Worm (Caenorhabditis elegans) whole organism, dauer: ENCODE data around the gene stdh-2.

Source experiments
- unc-62 ChIP-seq: sonication (generic microtip); optimal IDR thresholded peaks from 2 replicates; lab custom pipeline; 2017; ENCODE audit warnings: missing biosample characterization, missing genetic modification reagents, missing genetic modification characterization

The stdh-2 gene

ce11 chrV:16237223-16237622, 13.1 kb downstream of the stdh-2 start, which contains the start of gene F21H7.5:
F21H7.5 (plus strand) TSS chrV:16237523.
- TF ChIP-seq unc-62 = no peak

DNA sequence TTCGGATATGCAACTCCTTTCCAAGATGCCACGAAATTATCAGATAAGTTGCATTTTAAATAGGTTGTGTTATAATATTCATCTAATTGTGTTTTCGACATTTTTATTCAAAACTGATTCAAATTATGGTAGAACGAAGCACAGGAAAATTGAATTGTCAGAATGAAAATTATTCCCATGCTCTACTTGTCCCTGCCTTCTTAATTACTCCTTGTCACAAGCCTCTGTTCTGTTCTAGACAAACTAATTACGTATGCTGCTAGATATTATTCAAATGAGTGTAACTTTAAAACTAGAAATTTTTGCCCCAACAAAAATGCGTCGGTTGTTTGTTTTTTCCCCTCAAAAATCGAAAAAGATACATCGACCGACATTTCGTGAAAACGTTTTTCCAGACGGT, 20.0 kb downstream of the stdh-2 start, which contains the start of gene srh-104:
srh-104 (minus strand) TSS at position 101 of the 400 bp plus-strand sequence.
- no peak for TF ChIP-seq unc-62

DNA sequence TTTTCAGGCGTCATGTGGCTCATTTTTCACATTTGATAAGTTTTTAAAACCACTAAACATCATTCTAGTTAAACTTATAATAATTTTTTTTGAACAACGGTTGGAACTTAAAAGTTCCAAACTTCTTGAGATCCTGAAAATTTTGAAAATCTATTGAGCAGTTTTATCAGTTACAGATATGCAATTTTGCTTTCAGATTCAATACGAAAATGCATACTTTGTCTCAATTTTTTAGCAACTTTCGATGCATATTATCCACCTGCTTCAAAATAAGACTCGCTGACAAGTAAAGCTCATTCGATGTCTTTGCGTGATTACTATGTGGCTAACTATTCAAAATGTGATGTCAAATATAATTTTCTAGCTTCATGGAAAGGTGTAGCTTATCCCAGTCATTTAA, 22.5 kb downstream of the stdh-2 start, which contains the start of gene srh-95:
srh-95 (plus strand) TSS at position 301 of the 400 bp plus-strand sequence.
- TF ChIP-seq unc-62 = no peak

- no peak for TF ChIP-seq unc-62
Measured at ce11 chrV:16249105-16249504, 25.0 kb downstream of the stdh-2 start.

- no peak for TF ChIP-seq unc-62
Measured at ce11 chrV:16253687-16254086, 29.6 kb downstream of the stdh-2 start, which contains the start of gene gcy-20. gcy-20 (minus strand) TSS chrV:16253787.

DNA sequence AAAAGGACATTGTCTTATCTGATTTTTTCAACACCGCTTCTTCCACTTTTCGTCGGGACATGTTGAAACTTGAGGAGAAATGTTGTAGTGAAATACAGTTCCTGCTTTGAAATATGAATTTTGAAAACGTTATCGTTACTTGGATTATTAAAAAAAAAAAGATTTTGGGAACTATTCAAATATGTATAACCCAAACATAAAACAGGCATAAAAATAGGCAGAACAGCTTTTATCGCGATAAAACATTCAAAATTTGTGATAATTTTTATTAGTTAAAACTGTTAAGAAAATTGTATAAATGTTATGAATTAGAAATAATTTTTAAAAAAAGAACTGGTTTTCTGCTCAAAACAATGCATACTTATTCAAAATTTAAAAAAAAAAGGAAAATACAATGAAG, 32.3 kb downstream of the stdh-2 start, which contains the start of gene bgnt-1.3:
bgnt-1.3 (minus strand) TSS at position 101 of the 400 bp plus-strand sequence.
- TF ChIP-seq unc-62 = no peak

DNA sequence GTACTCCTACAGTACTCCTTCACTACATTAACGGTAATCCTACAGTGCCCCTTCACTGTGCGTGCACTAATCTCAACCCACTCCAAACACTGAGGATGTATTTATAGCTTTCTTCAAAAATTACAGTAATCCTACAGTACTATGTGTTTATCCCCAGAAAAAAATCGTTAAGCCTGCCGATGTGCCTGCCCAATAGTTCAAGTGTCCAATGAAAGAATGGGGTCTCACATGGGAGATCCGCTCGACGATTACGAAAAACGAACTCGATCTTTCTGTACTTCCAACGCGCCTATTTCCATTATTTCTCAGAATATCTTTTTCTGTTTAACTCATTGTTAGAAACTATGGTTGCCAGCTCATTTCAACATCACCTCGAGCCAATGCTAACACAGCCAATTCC, 34.0 kb downstream of the stdh-2 start, which contains the start of gene nhr-218:
nhr-218 (plus strand) TSS at position 301 of the 400 bp plus-strand sequence.
- no peak for TF ChIP-seq unc-62

- no peak for TF ChIP-seq unc-62
Measured at ce11 chrV:16259684-16260083, 35.6 kb downstream of the stdh-2 start, which contains the start of gene nhr-127. nhr-127 (plus strand) TSS chrV:16259984.

ce11 chrV:16266514-16266913, 42.4 kb downstream of the stdh-2 start, which contains the start of gene T13F3.4:
T13F3.4 (minus strand) TSS chrV:16266614.
- no peak for TF ChIP-seq unc-62

DNA sequence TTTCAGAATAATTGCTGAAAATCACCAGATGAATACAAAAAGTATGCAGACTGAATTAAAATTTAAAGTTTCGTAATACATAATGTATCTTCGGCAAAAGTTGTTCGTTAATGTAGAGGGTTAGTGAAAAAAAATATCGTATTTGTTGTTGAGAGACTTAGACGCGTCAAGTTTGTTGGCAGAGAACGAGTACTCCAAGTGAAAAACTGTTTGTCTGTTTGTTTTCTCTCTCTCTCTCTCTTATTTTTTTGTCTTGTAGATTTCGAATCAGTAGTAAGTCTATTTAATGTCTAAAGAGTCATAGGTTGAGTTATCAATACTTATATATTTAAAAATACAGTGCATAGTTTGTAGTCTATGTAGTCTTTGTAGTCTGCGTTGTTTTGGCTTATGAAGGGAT, 45.4 kb downstream of the stdh-2 start, which contains the start of the genes fbxa-2 and T13F3.8:
fbxa-2 (minus strand) TSS at position 101 of the 400 bp plus-strand sequence.
T13F3.8 (plus strand) TSS at position 245 of the 400 bp plus-strand sequence.
- TF ChIP-seq unc-62 = no peak

ce11 chrV:16271121-16271520, 47.0 kb downstream of the stdh-2 start, which contains the start of gene T13F3.6:
T13F3.6 (minus strand) TSS chrV:16271221.
- TF ChIP-seq unc-62 = no peak
